Fruit fly (Drosophila melanogaster) whole organism, embryonic: ENCODE data around the gene CG31752.

Experiments
- B-H1 ChIP-seq: fragments of 200-800 bp; sonication (Bioruptor generic); IDR thresholded peaks from 3 replicates; pipeline ENCODE4 v1.3.6; 2022; ENCODE audit warnings: missing biosample characterization, missing genetic modification characterization
- BtbVII ChIP-seq: fragments of 200-800 bp; sonication (Bioruptor generic); optimal IDR thresholded peaks from 3 replicates; lab custom pipeline; 2017; ENCODE audit warnings: missing biosample characterization, mild to moderate bottlenecking, missing genetic modification characterization
- CG10431 ChIP-seq: fragments of 200-800 bp; sonication (Bioruptor generic); optimal IDR thresholded peaks from 3 replicates; lab custom pipeline; 2018; ENCODE audit warnings: missing biosample characterization, mild to moderate bottlenecking, missing genetic modification characterization
- CG10654 ChIP-seq: fragments of 200-800 bp; sonication (Bioruptor generic); optimal IDR thresholded peaks from 2 replicates; lab custom pipeline; 2016; ENCODE audit warnings: missing biosample characterization, missing genetic modification characterization
- CG11695 ChIP-seq: fragments of 200-800 bp; sonication (Bioruptor generic); IDR thresholded peaks from 3 replicates; pipeline ENCODE4 v1.3.6; 2022; ENCODE audit warnings: missing biosample characterization, missing genetic modification characterization
- CG12236 ChIP-seq: fragments of 200-800 bp; sonication (Bioruptor generic); optimal IDR thresholded peaks from 2 replicates; lab custom pipeline; 2016; ENCODE audit warnings: missing biosample characterization, missing genetic modification characterization
- CG12299 ChIP-seq: fragments of 200-800 bp; sonication (Bioruptor generic); optimal IDR thresholded peaks from 2 replicates; lab custom pipeline; 2018; ENCODE audit warnings: missing biosample characterization, mild to moderate bottlenecking, missing genetic modification characterization
- CG13894 ChIP-seq: fragments of 200-800 bp; sonication (Bioruptor generic); optimal IDR thresholded peaks from 3 replicates; lab custom pipeline; 2018; ENCODE audit warnings: missing biosample characterization, mild to moderate bottlenecking, missing genetic modification characterization, moderate library complexity
- CG18599 ChIP-seq: fragments of 200-800 bp; sonication (Bioruptor generic); optimal IDR thresholded peaks from 3 replicates; lab custom pipeline; 2017; ENCODE audit warnings: missing biosample characterization, missing genetic modification characterization, mild to moderate bottlenecking, moderate library complexity, missing genetic modification reagents
- CG2116 ChIP-seq: fragments of 200-800 bp; sonication (Bioruptor generic); optimal IDR thresholded peaks from 3 replicates; lab custom pipeline; 2018; ENCODE audit warnings: missing biosample characterization, mild to moderate bottlenecking, missing genetic modification characterization
- CG2875 ChIP-seq: fragments of 200-800 bp; sonication (Bioruptor generic); optimal IDR thresholded peaks from 2 replicates; lab custom pipeline; 2017; ENCODE audit warnings: missing biosample characterization, mild to moderate bottlenecking, missing genetic modification characterization, missing genetic modification reagents
- CG2889 ChIP-seq: fragments of 200-800 bp; sonication (Bioruptor generic); IDR thresholded peaks from 3 replicates; pipeline ENCODE4 v1.3.6; 2022; ENCODE audit warnings: missing biosample characterization, missing genetic modification characterization
- CG32772 ChIP-seq: fragments of 200-800 bp; sonication (Bioruptor generic); IDR thresholded peaks from 2 replicates; pipeline ENCODE4 v1.3.6; 2022; ENCODE audit warnings: missing biosample characterization, missing genetic modification characterization
- CG33557 ChIP-seq: fragments of 200-800 bp; sonication (Bioruptor generic); optimal IDR thresholded peaks from 2 replicates; lab custom pipeline; 2019; ENCODE audit warnings: missing biosample characterization, mild to moderate bottlenecking, missing genetic modification characterization, moderate library complexity
- CG3995 ChIP-seq: fragments of 200-800 bp; sonication (Bioruptor generic); optimal IDR thresholded peaks from 3 replicates; lab custom pipeline; 2016; ENCODE audit warnings: missing biosample characterization, missing genetic modification characterization
- CG42726 ChIP-seq: fragments of 200-800 bp; sonication (Bioruptor generic); IDR thresholded peaks from 2 replicates; pipeline ENCODE4 v1.3.6; 2022; ENCODE audit warnings: missing biosample characterization, missing genetic modification characterization; ENCODE audit not compliant: partially characterized antibody
- CG5953 ChIP-seq: fragments of 200-800 bp; sonication (Bioruptor generic); IDR thresholded peaks from 2 replicates; pipeline ENCODE4 v1.3.6; 2022; ENCODE audit warnings: missing biosample characterization, missing genetic modification characterization
- CG6272 ChIP-seq: fragments of 200-800 bp; sonication (Bioruptor generic); IDR thresholded peaks from 2 replicates; pipeline ENCODE4 v1.3.6; 2022; ENCODE audit warnings: missing biosample characterization, missing genetic modification characterization
- CG6765 ChIP-seq: fragments of 200-800 bp; sonication (Bioruptor generic); optimal IDR thresholded peaks from 3 replicates; lab custom pipeline; 2017; ENCODE audit warnings: missing biosample characterization, mild to moderate bottlenecking, missing genetic modification characterization
- CG8924 ChIP-seq: fragments of 200-800 bp; optimal IDR thresholded peaks from 3 replicates; lab custom pipeline; 2019; ENCODE audit warnings: missing biosample characterization, mild to moderate bottlenecking, missing genetic modification characterization, moderate library complexity
- CTCF ChIP-seq: fragments of 200-800 bp; sonication (Bioruptor generic); optimal IDR thresholded peaks from 2 replicates; lab custom pipeline; 2017; ENCODE audit warnings: missing biosample characterization, mild to moderate bottlenecking, missing genetic modification characterization, moderate library complexity
- Dip3 ChIP-seq: fragments of 200-800 bp; sonication (Bioruptor generic); optimal IDR thresholded peaks from 3 replicates; lab custom pipeline; 2016; ENCODE audit warnings: missing biosample characterization, missing genetic modification characterization
- Dll ChIP-seq: fragments of 200-800 bp; sonication (Bioruptor generic); IDR thresholded peaks from 4 replicates; pipeline ENCODE4 v1.3.6; 2022; ENCODE audit warnings: missing biosample characterization, missing genetic modification characterization; ENCODE audit not compliant: partially characterized antibody
- ERR ChIP-seq: fragments of 200-800 bp; sonication (Bioruptor generic); optimal IDR thresholded peaks from 2 replicates; lab custom pipeline; 2016; ENCODE audit warnings: missing biosample characterization, missing genetic modification characterization
- Hand ChIP-seq: fragments of 200-800 bp; sonication (Bioruptor generic); optimal IDR thresholded peaks from 2 replicates; lab custom pipeline; 2017; ENCODE audit warnings: mild to moderate bottlenecking, missing biosample characterization, missing genetic modification reagents, missing genetic modification characterization
- HmgD ChIP-seq: fragments of 200-800 bp; sonication (Bioruptor generic); optimal IDR thresholded peaks from 3 replicates; lab custom pipeline; 2016; ENCODE audit warnings: missing biosample characterization, missing genetic modification characterization
- Hr51 ChIP-seq, 2 experiments: fragments of 200-800 bp; sonication (Bioruptor generic); optimal IDR thresholded peaks; 2 replicates in 1 of 2; 3 replicates in 1 of 2; lab custom pipeline; 2016 to 2018; ENCODE audit warnings: missing biosample characterization in 2 of 2, missing genetic modification characterization in 2 of 2, mild to moderate bottlenecking in 1 of 2, moderate library complexity in 1 of 2
- Mes4 ChIP-seq: fragments of 200-800 bp; sonication (Bioruptor generic); optimal IDR thresholded peaks from 2 replicates; lab custom pipeline; 2016; ENCODE audit warnings: missing biosample characterization, missing genetic modification characterization
- Pdp1 ChIP-seq, 2 experiments: fragments of 200-800 bp; sonication (Bioruptor generic); optimal IDR thresholded peaks; 3 replicates each; lab custom pipeline; 2016; ENCODE audit warnings: missing biosample characterization in 2 of 2, missing genetic modification characterization in 2 of 2, mild to moderate bottlenecking in 1 of 2, moderate library complexity in 1 of 2
- Stat92E ChIP-seq, 3 experiments: fragments of >200 bp in 2 of 3; fragments of 200-800 bp in 1 of 3; sonication (Bioruptor generic) in 1 of 3; optimal IDR thresholded peaks; 2 replicates each; lab custom pipeline; 2017 to 2019; ENCODE audit warnings: missing biosample characterization in 3 of 3, missing genetic modification characterization in 3 of 3, mild to moderate bottlenecking in 1 of 3, moderate library complexity in 1 of 3
- caup ChIP-seq: fragments of 200-800 bp; sonication (Bioruptor generic); optimal IDR thresholded peaks from 3 replicates; lab custom pipeline; 2017; ENCODE audit warnings: missing biosample characterization, mild to moderate bottlenecking, missing genetic modification characterization, moderate library complexity; ENCODE audit not compliant: severe bottlenecking
- croc ChIP-seq: fragments of 200-800 bp; sonication (Bioruptor generic); conservative IDR thresholded peaks from 3 replicates; pipeline ENCODE4 v1.3.6; 2022; ENCODE audit warnings: missing biosample characterization, missing genetic modification characterization
- da ChIP-seq: fragments of 200-800 bp; sonication (Bioruptor generic); optimal IDR thresholded peaks from 2 replicates; lab custom pipeline; 2016; ENCODE audit warnings: missing biosample characterization, missing genetic modification characterization
- dmrt99B ChIP-seq: fragments of 200-800 bp; sonication (Bioruptor generic); optimal IDR thresholded peaks from 2 replicates; lab custom pipeline; 2018; ENCODE audit warnings: missing biosample characterization, mild to moderate bottlenecking, missing genetic modification characterization, moderate library complexity
- dpn ChIP-seq, 2 experiments: fragments of 200-800 bp; sonication (Bioruptor generic); optimal IDR thresholded peaks; 3 replicates each; lab custom pipeline; 2016; ENCODE audit warnings: missing biosample characterization in 2 of 2, missing genetic modification characterization in 2 of 2
- eve ChIP-seq, 2 experiments: fragments of >200 bp; optimal IDR thresholded peaks; 2 replicates each; lab custom pipeline; 2017; ENCODE audit warnings: missing biosample characterization in 2 of 2, missing genetic modification characterization in 2 of 2
- fru ChIP-seq: fragments of >200 bp; optimal IDR thresholded peaks from 2 replicates; lab custom pipeline; 2017
- ftz-f1 ChIP-seq: fragments of 200-800 bp; sonication (Bioruptor generic); optimal IDR thresholded peaks from 2 replicates; lab custom pipeline; 2016; ENCODE audit warnings: missing biosample characterization, missing genetic modification characterization
- gsb ChIP-seq: fragments of 200-800 bp; sonication (Bioruptor generic); IDR thresholded peaks from 2 replicates; pipeline ENCODE4 v1.3.6; 2022; ENCODE audit warnings: missing biosample characterization, missing genetic modification characterization
- peb ChIP-seq: fragments of 200-800 bp; sonication (Bioruptor generic); IDR thresholded peaks from 2 replicates; pipeline ENCODE4 v1.3.6; 2022; ENCODE audit warnings: missing biosample characterization, missing genetic modification characterization
- pnt ChIP-seq: fragments of 200-800 bp; sonication (Bioruptor generic); optimal IDR thresholded peaks from 3 replicates; lab custom pipeline; 2016; ENCODE audit warnings: missing biosample characterization, missing genetic modification characterization
- run ChIP-seq: fragments of 200-800 bp; sonication (Bioruptor generic); optimal IDR thresholded peaks from 3 replicates; lab custom pipeline; 2018; ENCODE audit warnings: missing biosample characterization, mild to moderate bottlenecking, missing genetic modification characterization
- sens-2 ChIP-seq: fragments of 200-800 bp; sonication (Bioruptor generic); IDR thresholded peaks from 2 replicates; pipeline ENCODE4 v1.3.6; 2022; ENCODE audit warnings: missing biosample characterization, missing genetic modification characterization
- seq ChIP-seq: fragments of 200-800 bp; sonication (Bioruptor generic); IDR thresholded peaks from 2 replicates; pipeline ENCODE4 v1.3.6; 2022; ENCODE audit warnings: missing biosample characterization, missing genetic modification characterization
- sima ChIP-seq: fragments of 200-800 bp; sonication (Bioruptor generic); optimal IDR thresholded peaks from 2 replicates; lab custom pipeline; 2016; ENCODE audit warnings: missing biosample characterization, missing genetic modification characterization
- sna ChIP-seq: fragments of 200-800 bp; sonication (Bioruptor generic); IDR thresholded peaks from 2 replicates; pipeline ENCODE4 v1.3.6; 2022; ENCODE audit warnings: missing biosample characterization, missing genetic modification characterization; ENCODE audit not compliant: partially characterized antibody
- ssp ChIP-seq: fragments of 200-800 bp; sonication (Bioruptor generic); IDR thresholded peaks from 2 replicates; pipeline ENCODE4 v1.3.6; 2022; ENCODE audit warnings: missing biosample characterization, missing genetic modification characterization
- tin ChIP-seq: fragments of 200-800 bp; sonication (Bioruptor generic); optimal IDR thresholded peaks from 3 replicates; lab custom pipeline; 2016; ENCODE audit warnings: missing biosample characterization, missing genetic modification characterization
- tio ChIP-seq: fragments of 200-800 bp; sonication (Bioruptor generic); optimal IDR thresholded peaks from 2 replicates; lab custom pipeline; 2017; ENCODE audit warnings: missing biosample characterization, missing genetic modification characterization, inconsistent platforms
- zen2 ChIP-seq: fragments of 200-800 bp; sonication (Bioruptor generic); IDR thresholded peaks from 3 replicates; pipeline ENCODE4 v1.3.6; 2022; ENCODE audit warnings: missing biosample characterization, missing genetic modification characterization; ENCODE audit not compliant: partially characterized antibody

CG31752 gene

dm6 chr2L:18881014-18881660 is 40.0 kb upstream of the CG31752 start, which contains the start of gene tup (continued):
- no peak for TF ChIP-seq croc (GFP tag; lab: Robert Waterston, UW)
- TF ChIP-seq da (GFP tag; lab: Kevin White, UChicago), result peak; percentile 11
- peak; percentile 43; the same call in 1 of the 2 replicates for TF ChIP-seq CG42726
- peak; percentile 31 for TF ChIP-seq CG13894 (tag; lab: Kevin White, UChicago)
- TF ChIP-seq CG32772 (GFP tag; lab: Robert Waterston, UW), result 0 out of 2 replicates have a peak, but pooled peaks have one; percentile 6
- no peak for TF ChIP-seq tin (GFP tag; lab: Kevin White, UChicago)
- TF ChIP-seq dpn (GFP tag; optimal IDR thresholded peaks at IDR 0.05; lab: Kevin White, UChicago), result no peak
- no peak; the same call in 2 of the 3 replicates for TF ChIP-seq CG11695 (GFP tag; lab: Robert Waterston, UW)
- peak in 1 of 3 experiments; percentile 61 for TF ChIP-seq Stat92E (GFP tag; optimal IDR thresholded peaks at IDR 0.05; lab: Kevin White, UChicago)
- 0 out of 4 replicates have a peak, but pooled peaks have one; percentile 24 for TF ChIP-seq Dll (GFP tag; lab: Robert Waterston, UW)
- TF ChIP-seq CG6272 (GFP tag; lab: Robert Waterston, UW), result no peak
- TF ChIP-seq Hand (GFP tag; lab: Kevin White, UChicago), result no peak
- 0 out of 2 replicates have a peak, but pooled peaks have one; percentile 8 for TF ChIP-seq CG5953 (GFP tag; lab: Robert Waterston, UW)
- no peak for TF ChIP-seq CG3995 (GFP tag; lab: Kevin White, UChicago)
- TF ChIP-seq CG2116 (GFP tag; lab: Kevin White, UChicago), result no peak
- TF ChIP-seq sens-2, result no peak
- TF ChIP-seq CG18599, result no peak
- TF ChIP-seq CG2889 (GFP tag; lab: Robert Waterston, UW), result no peak
- no peak for TF ChIP-seq sima (GFP tag; lab: Kevin White, UChicago)
- no peak for TF ChIP-seq CG2875 (GFP tag; lab: Kevin White, UChicago)
- TF ChIP-seq B-H1 (GFP tag; lab: Robert Waterston, UW), result no peak
- TF ChIP-seq CG12236 (GFP tag; lab: Kevin White, UChicago), result no peak
- no peak for TF ChIP-seq pnt (GFP tag; lab: Kevin White, UChicago)
- no peak for TF ChIP-seq ERR (GFP tag; lab: Kevin White, UChicago)
- TF ChIP-seq Hr51 (GFP tag; optimal IDR thresholded peaks at IDR 0.05; lab: Kevin White, UChicago), result no peak
- no peak for TF ChIP-seq CG10654 (GFP tag; lab: Kevin White, UChicago)
- no peak for TF ChIP-seq gsb (GFP tag; lab: Robert Waterston, UW)
- TF ChIP-seq eve (GFP tag; optimal IDR thresholded peaks at IDR 0.05; lab: Kevin White, UChicago), result no peak
- 0 out of 2 replicates have a peak, but pooled peaks have one; percentile 39 for TF ChIP-seq sna (GFP tag; lab: Robert Waterston, UW)
- TF ChIP-seq fru, result no peak
- TF ChIP-seq dmrt99B, result no peak
- TF ChIP-seq CTCF (GFP tag; lab: Kevin White, UChicago), result no peak
- TF ChIP-seq tio (GFP tag; lab: Kevin White, UChicago), result no peak
- TF ChIP-seq CG8924 (tag; lab: Kevin White, UChicago), result peak; percentile 17
- TF ChIP-seq CG10431, result no peak
- peak; percentile 88 for TF ChIP-seq seq (GFP tag; lab: Robert Waterston, UW)
- TF ChIP-seq zen2 (GFP tag; lab: Robert Waterston, UW), result 0 out of 3 replicates have a peak, but pooled peaks have one; percentile 20
- no peak for TF ChIP-seq Dip3 (GFP tag; lab: Kevin White, UChicago)
- TF ChIP-seq BtbVII, result no peak
- TF ChIP-seq caup, result peak; percentile 23
- TF ChIP-seq ssp, result no peak
- no peak for TF ChIP-seq peb (GFP tag; lab: Robert Waterston, UW)
- TF ChIP-seq Mes4 (GFP tag; lab: Kevin White, UChicago), result no peak
- peak; percentile 26 for TF ChIP-seq CG33557 (GFP tag; lab: Kevin White, UChicago)
- no peak for TF ChIP-seq run (tag; lab: Kevin White, UChicago)
- TF ChIP-seq CG6765 (GFP tag; lab: Kevin White, UChicago), result no peak
- no peak for TF ChIP-seq CG12299
- peak in 1 of 2 experiments; percentile 24 for TF ChIP-seq Pdp1 (GFP tag; optimal IDR thresholded peaks at IDR 0.05; lab: Kevin White, UChicago)
- peak; percentile 52 for TF ChIP-seq ftz-f1 (GFP tag; lab: Kevin White, UChicago)
- peak; percentile 65 for TF ChIP-seq HmgD
